Fruit fly (Drosophila melanogaster): ENCODE results near the gene LysP.

- TF ChIP-seq hth (optimal IDR thresholded peaks at IDR 0.05) (no peak), Poxn (GFP tag; IDR thresholded peaks at IDR 0.05) (no peak), ro (GFP tag; IDR thresholded peaks at IDR 0.05) (no peak)
Measured at dm6 chr3L:1211096-1211495, 7.4 kb downstream of the LysP start, which contains the start of gene LysD.
